Worm (Caenorhabditis elegans) whole organism, L3 larva: ENCODE data around the gene ckk-1.

Experiments
- R02D3.7 ChIP-seq: fragments of 150-350 bp; optimal IDR thresholded peaks from 2 replicates; lab custom pipeline; 2014; ENCODE audit warnings: missing biosample characterization, missing genetic modification characterization
- ZK546.5 ChIP-seq: sonication (generic microtip); optimal IDR thresholded peaks from 2 replicates; lab custom pipeline; 2017; ENCODE audit warnings: missing biosample characterization, missing genetic modification characterization
- ceh-82 ChIP-seq: fragments of 150-350 bp; optimal IDR thresholded peaks from 2 replicates; lab custom pipeline; 2014; ENCODE audit warnings: missing biosample characterization, missing genetic modification characterization
- ceh-9 ChIP-seq: sonication (generic microtip); optimal IDR thresholded peaks from 2 replicates; lab custom pipeline; 2018; ENCODE audit warnings: missing biosample characterization, missing genetic modification characterization
- egl-27 ChIP-seq: sonication (generic microtip); optimal IDR thresholded peaks from 4 replicates; lab custom pipeline; 2017; ENCODE audit warnings: missing biosample characterization, missing genetic modification reagents, missing genetic modification characterization
- elt-1 ChIP-seq: fragments of 150-350 bp; optimal IDR thresholded peaks from 2 replicates; lab custom pipeline; 2014; ENCODE audit warnings: missing biosample characterization, missing genetic modification characterization
- elt-2 ChIP-seq: sonication (generic microtip); optimal IDR thresholded peaks from 2 replicates; lab custom pipeline; 2016; ENCODE audit warnings: missing genetic modification reagents, mild to moderate bottlenecking, missing genetic modification characterization, missing compliant biosample characterization
- elt-3 ChIP-seq, 3 experiments: fragments of 150-350 bp in 1 of 3; sonication (generic microtip) in 2 of 3; optimal IDR thresholded peaks; 2 replicates in 2 of 3; 4 replicates in 1 of 3; lab custom pipeline; 2014 to 2017; ENCODE audit warnings: missing biosample characterization in 3 of 3, missing genetic modification characterization in 3 of 3
- eor-1 ChIP-seq, 2 experiments: fragments of 150-350 bp; optimal IDR thresholded peaks; 2 replicates each; lab custom pipeline; 2014 to 2018; ENCODE audit warnings: missing biosample characterization in 2 of 2, missing genetic modification characterization in 2 of 2
- fkh-2 ChIP-seq: fragments of 150-350 bp; optimal IDR thresholded peaks from 2 replicates; lab custom pipeline; 2014; ENCODE audit warnings: missing biosample characterization, missing genetic modification reagents, missing genetic modification characterization
- fos-1 ChIP-seq: fragments of 150-350 bp; optimal IDR thresholded peaks from 2 replicates; lab custom pipeline; 2014; ENCODE audit warnings: missing biosample characterization, missing genetic modification characterization
- hmg-11 ChIP-seq: sonication (generic microtip); optimal IDR thresholded peaks from 2 replicates; lab custom pipeline; 2016; ENCODE audit warnings: missing genetic modification characterization, missing compliant biosample characterization
- lin-15B ChIP-seq: fragments of 150-350 bp; optimal IDR thresholded peaks from 2 replicates; lab custom pipeline; 2014; ENCODE audit warnings: missing biosample characterization, missing genetic modification characterization
- lsy-12 ChIP-seq: sonication (generic microtip); optimal IDR thresholded peaks from 2 replicates; lab custom pipeline; 2016; ENCODE audit warnings: mild to moderate bottlenecking, missing genetic modification characterization, missing compliant biosample characterization
- nfya-1 ChIP-seq: sonication (generic microtip); optimal IDR thresholded peaks from 2 replicates; lab custom pipeline; 2017; ENCODE audit warnings: missing genetic modification characterization, mild to moderate bottlenecking, missing compliant biosample characterization, antibody characterized with exemption, moderate library complexity; ENCODE audit not compliant: insufficient read depth
- nhr-11 ChIP-seq: fragments of 150-350 bp; optimal IDR thresholded peaks from 2 replicates; lab custom pipeline; 2014; ENCODE audit warnings: missing biosample characterization, missing genetic modification characterization
- nhr-12 ChIP-seq: fragments of 150-350 bp; optimal IDR thresholded peaks from 2 replicates; lab custom pipeline; 2014; ENCODE audit warnings: missing biosample characterization, missing genetic modification characterization
- nhr-23 ChIP-seq: fragments of 150-350 bp; optimal IDR thresholded peaks from 2 replicates; lab custom pipeline; 2014; ENCODE audit warnings: missing biosample characterization, missing genetic modification reagents, missing genetic modification characterization
- nhr-237 ChIP-seq: fragments of 150-350 bp; optimal IDR thresholded peaks from 2 replicates; lab custom pipeline; 2014; ENCODE audit warnings: missing biosample characterization, missing genetic modification characterization
- nhr-25 ChIP-seq: sonication (generic microtip); optimal IDR thresholded peaks from 2 replicates; lab custom pipeline; 2017; ENCODE audit warnings: missing biosample characterization, missing genetic modification characterization
- nhr-28 ChIP-seq: fragments of 150-350 bp; optimal IDR thresholded peaks from 2 replicates; lab custom pipeline; 2014; ENCODE audit warnings: missing biosample characterization, missing genetic modification characterization
- nhr-43 ChIP-seq: sonication (generic microtip); optimal IDR thresholded peaks from 2 replicates; lab custom pipeline; 2016; ENCODE audit warnings: mild to moderate bottlenecking, missing genetic modification characterization, missing compliant biosample characterization; ENCODE audit not compliant: poor library complexity, severe bottlenecking
- nhr-67 ChIP-seq: fragments of 150-350 bp; optimal IDR thresholded peaks from 2 replicates; lab custom pipeline; 2014; ENCODE audit warnings: missing biosample characterization, missing genetic modification characterization
- nhr-76 ChIP-seq: fragments of 150-350 bp; sonication (generic microtip); optimal IDR thresholded peaks from 5 replicates; lab custom pipeline; 2014; ENCODE audit warnings: missing biosample characterization, missing genetic modification characterization
- pha-4 ChIP-seq: fragments of 150-350 bp; optimal IDR thresholded peaks from 2 replicates; lab custom pipeline; 2014; ENCODE audit warnings: missing biosample characterization, missing genetic modification reagents, missing genetic modification characterization
- pqm-1 ChIP-seq: fragments of 150-350 bp; optimal IDR thresholded peaks from 2 replicates; lab custom pipeline; 2017; ENCODE audit warnings: missing biosample characterization, missing genetic modification characterization, inconsistent platforms
- sea-2 ChIP-seq: fragments of 150-350 bp; sonication (generic microtip); optimal IDR thresholded peaks from 4 replicates; lab custom pipeline; 2014; ENCODE audit warnings: missing biosample characterization, missing genetic modification reagents, missing genetic modification characterization
- snpc-4 ChIP-seq: fragments of 150-350 bp; optimal IDR thresholded peaks from 2 replicates; lab custom pipeline; 2014; ENCODE audit warnings: missing biosample characterization, missing genetic modification characterization
- tbx-2 ChIP-seq: sonication (generic microtip); optimal IDR thresholded peaks from 2 replicates; lab custom pipeline; 2016; ENCODE audit warnings: mild to moderate bottlenecking, missing genetic modification characterization, missing compliant biosample characterization
- unc-39 ChIP-seq: sonication (generic microtip); optimal IDR thresholded peaks from 4 replicates; lab custom pipeline; 2017; ENCODE audit warnings: missing biosample characterization, missing genetic modification characterization
- unc-62 ChIP-seq: fragments of 150-350 bp; sonication (generic microtip); optimal IDR thresholded peaks from 4 replicates; lab custom pipeline; 2014; ENCODE audit warnings: missing biosample characterization, missing genetic modification reagents, missing genetic modification characterization
- zag-1 ChIP-seq: fragments of 150-350 bp; optimal IDR thresholded peaks from 2 replicates; lab custom pipeline; 2014; ENCODE audit warnings: missing biosample characterization, missing genetic modification characterization
- ztf-11 ChIP-seq: fragments of 150-350 bp; optimal IDR thresholded peaks from 2 replicates; lab custom pipeline; 2014; ENCODE audit warnings: missing biosample characterization, missing genetic modification characterization
- ztf-4 ChIP-seq: fragments of 150-350 bp; optimal IDR thresholded peaks from 2 replicates; lab custom pipeline; 2014; ENCODE audit warnings: missing biosample characterization, missing genetic modification characterization

Gene ckk-1

ce11 chrIII:5656941-5657340 is 21.7 kb downstream of the ckk-1 start, which contains the start of gene sdz-21:
sdz-21 (minus strand) TSS chrIII:5657041.
- TF ChIP-seq fkh-2 (tag; lab: Kevin White, UChicago) (no peak), R02D3.7 (tag; lab: Kevin White, UChicago) (no peak), ztf-11 (tag; lab: Kevin White, UChicago) (no peak), nhr-67 (tag; lab: Kevin White, UChicago) (no peak), nfya-1 (tag; lab: Kevin White, UChicago) (no peak), nhr-12 (no peak), lin-15B (no peak), ceh-82 (no peak), nhr-76 (tag; lab: Kevin White, UChicago) (no peak), fos-1 (no peak), sea-2 (GFP tag; lab: Kevin White, UChicago) (no peak), elt-2 (tag; lab: Kevin White, UChicago) (no peak), elt-1 (tag; lab: Kevin White, UChicago) (no peak), nhr-43 (tag; lab: Kevin White, UChicago) (no peak), nhr-28 (no peak), zag-1 (tag; lab: Kevin White, UChicago) (no peak), nhr-11 (tag; lab: Kevin White, UChicago) (no peak)
- TF ChIP-seq, all 47 proteins: peak for 0

- TF ChIP-seq nhr-25 (tag; lab: Kevin White, UChicago) = peak; percentile 87
- TF ChIP-seq nhr-43 (tag; lab: Kevin White, UChicago) = peak; percentile 3
- TF ChIP-seq elt-2 (tag; lab: Kevin White, UChicago) = no peak
- TF ChIP-seq nhr-23 = peak; percentile 46
- TF ChIP-seq hmg-11 (tag; lab: Kevin White, UChicago) = no peak
Measured at ce11 chrIII:5660976-5661375, 25.7 kb downstream of the ckk-1 start, which contains the start of gene F54E7.6. F54E7.6 (minus strand) TSS chrIII:5661085.

ce11 chrIII:5663521-5663920 is 28.2 kb downstream of the ckk-1 start:
- TF ChIP-seq eor-1 (tag; optimal IDR thresholded peaks at IDR 0.05; lab: Kevin White, UChicago) (no peak), nhr-28 (no peak)

- no peak for TF ChIP-seq lsy-12 (tag; lab: Kevin White, UChicago)
- no peak for TF ChIP-seq nhr-237 (tag; lab: Kevin White, UChicago)
- TF ChIP-seq egl-27 (tag; lab: Kevin White, UChicago) = no peak
- TF ChIP-seq elt-3 (tag; optimal IDR thresholded peaks at IDR 0.05; lab: Kevin White, UChicago) = no peak
- TF ChIP-seq ceh-9 (tag; lab: Kevin White, UChicago) = no peak
- TF ChIP-seq ZK546.5 (tag; lab: Kevin White, UChicago) = no peak
- TF ChIP-seq pqm-1 = no peak
- TF ChIP-seq nhr-23 = no peak
- no peak for TF ChIP-seq lin-15B
- TF ChIP-seq unc-62 (GFP tag; lab: Kevin White, UChicago) = no peak
- no peak for TF ChIP-seq ztf-11 (tag; lab: Kevin White, UChicago)
- no peak for TF ChIP-seq hmg-11 (tag; lab: Kevin White, UChicago)
- no peak for TF ChIP-seq zag-1 (tag; lab: Kevin White, UChicago)
- TF ChIP-seq ztf-4 = no peak
- TF ChIP-seq nhr-43 (tag; lab: Kevin White, UChicago) = no peak
- no peak for TF ChIP-seq fkh-2 (tag; lab: Kevin White, UChicago)
Measured at ce11 chrIII:5663933-5664332, 28.7 kb downstream of the ckk-1 start, which contains the start of gene par-3. par-3 (plus strand) TSS chrIII:5664233.

ce11 chrIII:5665278-5665677 is 30.0 kb downstream of the ckk-1 start:
- TF ChIP-seq unc-39 = no peak
- no peak for TF ChIP-seq ZK546.5 (tag; lab: Kevin White, UChicago)
- no peak for TF ChIP-seq nhr-76 (tag; lab: Kevin White, UChicago)
- TF ChIP-seq tbx-2 (tag; lab: Kevin White, UChicago) = no peak
- no peak for TF ChIP-seq nhr-28
- TF ChIP-seq nhr-25 (tag; lab: Kevin White, UChicago) = peak; percentile 58
- TF ChIP-seq pha-4 = peak; percentile 86
- no peak for TF ChIP-seq snpc-4 (tag; lab: Kevin White, UChicago)
- TF ChIP-seq R02D3.7 (tag; lab: Kevin White, UChicago) = no peak
